Fruit fly (Drosophila melanogaster): ENCODE measurements around the gene noi.

Gene noi

DNA sequence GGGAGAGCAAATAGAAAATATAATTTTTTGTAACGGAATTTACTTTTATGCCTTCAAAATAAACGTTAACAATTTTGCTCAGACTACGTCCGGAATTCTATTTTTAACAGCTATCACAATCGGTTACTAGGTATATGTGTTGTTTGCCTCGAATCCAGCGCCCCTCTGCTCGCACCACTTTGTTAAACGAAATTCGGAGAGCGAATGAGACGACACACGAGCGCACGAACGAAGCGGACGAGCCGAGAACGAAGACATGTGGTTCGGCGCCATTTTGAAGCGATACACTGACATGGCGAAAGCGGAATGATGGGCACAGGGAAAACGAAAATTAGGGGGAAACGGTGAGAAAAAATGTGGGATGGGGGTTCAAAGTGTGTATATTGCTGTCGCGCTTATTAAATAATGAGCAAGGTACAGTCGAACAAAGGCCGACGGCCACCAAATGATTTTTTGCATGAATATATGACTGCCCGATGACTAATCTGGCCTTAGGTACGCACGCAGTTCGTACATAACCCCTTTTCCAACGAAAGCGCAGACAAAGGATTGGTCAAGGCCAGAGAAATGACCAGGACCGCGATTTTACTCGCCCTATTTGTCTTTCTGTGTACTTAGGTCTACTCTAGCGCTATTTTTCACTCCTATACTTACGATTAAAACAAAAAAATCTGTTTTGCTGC lies 9.2 kb upstream of the noi start (continued):
- TF ChIP-seq seq (GFP tag; IDR thresholded peaks at IDR 0.05) (no peak), sob (GFP tag; IDR thresholded peaks at IDR 0.05) (no peak), CG8290 (GFP tag; optimal IDR thresholded peaks at IDR 0.05) (no peak), CG8290 (tag; optimal IDR thresholded peaks at IDR 0.05) (peak in 1 of 2 experiments; percentile 75), CG1832 (GFP tag; optimal IDR thresholded peaks at IDR 0.05) (no peak), Fer3 (tag; optimal IDR thresholded peaks at IDR 0.05) (peak; percentile 18), knrl (GFP tag; IDR thresholded peaks at IDR 0.05; ENCODE audit: partially characterized antibody) (no peak), zfh2 (GFP tag; optimal IDR thresholded peaks at IDR 0.05) (no peak), jumu (GFP tag; optimal IDR thresholded peaks at IDR 0.05) (peak; percentile 9), CG18619 (GFP tag; optimal IDR thresholded peaks at IDR 0.05) (no peak), Abd-B (GFP tag; optimal IDR thresholded peaks at IDR 0.05) (no peak), CG17612 (GFP tag; IDR thresholded peaks at IDR 0.05) (no peak), ap (GFP tag; IDR thresholded peaks at IDR 0.05) (no peak), h (optimal IDR thresholded peaks at IDR 0.05) (no peak), CG4820 (GFP tag; optimal IDR thresholded peaks at IDR 0.05) (no peak), zf30C (GFP tag; optimal IDR thresholded peaks at IDR 0.05) (no peak), nom (GFP tag; optimal IDR thresholded peaks at IDR 0.05) (peak; percentile 75), Xbp1 (GFP tag; optimal IDR thresholded peaks at IDR 0.05) (peak; percentile 1), CG6175 (GFP tag; IDR thresholded peaks at IDR 0.05) (no peak), chif (GFP tag; optimal IDR thresholded peaks at IDR 0.05) (no peak), jigr1 (GFP tag; IDR thresholded peaks at IDR 0.05) (no peak), Mrtf (GFP tag; IDR thresholded peaks at IDR 0.05) (no peak), CG12942 (GFP tag; optimal IDR thresholded peaks at IDR 0.05) (no peak), bowl (GFP tag; IDR thresholded peaks at IDR 0.05) (no peak), Lim3 (GFP tag; IDR thresholded peaks at IDR 0.05) (no peak), CG8359 (GFP tag; optimal IDR thresholded peaks at IDR 0.05; ENCODE audit: borderline replicate concordance) (no peak), Atf-2 (GFP tag; optimal IDR thresholded peaks at IDR 0.05) (no peak), CG8089 (GFP tag; optimal IDR thresholded peaks at IDR 0.05) (no peak), CTCF (GFP tag; optimal IDR thresholded peaks at IDR 0.05) (no peak), CG6272 (GFP tag; IDR thresholded peaks at IDR 0.05) (no peak), vnd (GFP tag; IDR thresholded peaks at IDR 0.05; ENCODE audit: partially characterized antibody) (no peak), Nf-YB (GFP tag; optimal IDR thresholded peaks at IDR 0.05) (peak; percentile 1), pita (GFP tag; optimal IDR thresholded peaks at IDR 0.05) (no peak), ab (GFP tag; optimal IDR thresholded peaks at IDR 0.05) (no peak), ssp (GFP tag; IDR thresholded peaks at IDR 0.05) (no peak), Bteb2 (GFP tag; optimal IDR thresholded peaks at IDR 0.05) (no peak), tgo (GFP tag; IDR thresholded peaks at IDR 0.05) (no peak), CG1233 (GFP tag; optimal IDR thresholded peaks at IDR 0.05) (no peak), CG2199 (GFP tag; IDR thresholded peaks at IDR 0.05) (no peak), CG8478 (optimal IDR thresholded peaks at IDR 0.05) (no peak), Doc3 (GFP tag; IDR thresholded peaks at IDR 0.05; ENCODE audit: partially characterized antibody) (no peak), luna (GFP tag; optimal IDR thresholded peaks at IDR 0.05) (peak; percentile 13), CG14667 (GFP tag; IDR thresholded peaks at IDR 0.05) (no peak), CG34376 (GFP tag; optimal IDR thresholded peaks at IDR 0.05) (peak; percentile 84), CG17568 (GFP tag; optimal IDR thresholded peaks at IDR 0.05) (no peak), Dfd (GFP tag; optimal IDR thresholded peaks at IDR 0.05) (no peak), CG7372 (GFP tag; IDR thresholded peaks at IDR 0.05) (no peak), CG2129 (GFP tag; IDR thresholded peaks at IDR 0.05; ENCODE audit: partially characterized antibody) (no peak), Hmr (GFP tag; optimal IDR thresholded peaks at IDR 0.05) (peak; percentile 9), lbe (GFP tag; optimal IDR thresholded peaks at IDR 0.05) (peak; percentile 64), wdn (GFP tag; IDR thresholded peaks at IDR 0.05) (no peak), Drgx (GFP tag; IDR thresholded peaks at IDR 0.05) (no peak), HmgZ (tag; optimal IDR thresholded peaks at IDR 0.05) (peak; percentile 32)

Measured in whole organism, embryonic.